Worm (Caenorhabditis elegans): Measurements from ENCODE around the gene C08E8.2.

The C08E8.2 gene

ce11 chrV:18346080-18346479, 9.6 kb downstream of the C08E8.2 start (continued):
- TF ChIP-seq tbx-9 (tag; optimal IDR thresholded peaks at IDR 0.05; ENCODE audit: borderline replicate concordance) (no peak), egrh-3 (GFP tag; IDR thresholded peaks at IDR 0.05) (no peak), aptf-2 (GFP tag; conservative IDR thresholded peaks at IDR 0.05) (no peak), lin-26 (GFP tag; IDR thresholded peaks at IDR 0.05) (no peak), let-526 (GFP tag; IDR thresholded peaks at IDR 0.05) (0 out of 2 replicates have a peak, but pooled peaks have one; percentile 13), ekl-4 (GFP tag; IDR thresholded peaks at IDR 0.05) (no peak), let-607 (tag; optimal IDR thresholded peaks at IDR 0.05) (peak; percentile 22 to 76), F10E7.11 (tag; optimal IDR thresholded peaks at IDR 0.05) (no peak), B0336.3 (GFP tag; IDR thresholded peaks at IDR 0.05) (peak; percentile 77), lin-35 (GFP tag; optimal IDR thresholded peaks at IDR 0.05) (no peak), pbrm-1 (GFP tag; IDR thresholded peaks at IDR 0.05) (no peak), lsl-1 (GFP tag; optimal IDR thresholded peaks at IDR 0.05) (no peak), ccch-3 (GFP tag; optimal IDR thresholded peaks at IDR 0.05) (no peak), efl-1 (GFP tag; optimal IDR thresholded peaks at IDR 0.05) (no peak), rec-8 (tag; optimal IDR thresholded peaks at IDR 0.05) (no peak), ztf-25 (GFP tag; IDR thresholded peaks at IDR 0.05) (no peak), lin-40 (tag; optimal IDR thresholded peaks at IDR 0.05) (no peak), mcd-1 (GFP tag; IDR thresholded peaks at IDR 0.05) (peak; percentile 53), ceh-27 (GFP tag; optimal IDR thresholded peaks at IDR 0.05) (no peak), somi-1 (GFP tag; optimal IDR thresholded peaks at IDR 0.05) (peak; percentile 24), nfya-1 (tag; optimal IDR thresholded peaks at IDR 0.05; ENCODE audit: borderline replicate concordance, insufficient read depth) (no peak), rpc-1 (optimal IDR thresholded peaks at IDR 0.05) (no peak), rpc-1 (tag; optimal IDR thresholded peaks at IDR 0.05) (no peak), K12H6.12 (tag; optimal IDR thresholded peaks at IDR 0.05) (no peak), aptf-3 (GFP tag; IDR thresholded peaks at IDR 0.05) (no peak), unc-62 (GFP tag; optimal IDR thresholded peaks at IDR 0.05) (peak; percentile 25), mel-28 (tag; optimal IDR thresholded peaks at IDR 0.05; ENCODE audit: borderline replicate concordance) (no peak), B0261.1 (tag; optimal IDR thresholded peaks at IDR 0.05) (no peak), athp-1 (tag; optimal IDR thresholded peaks at IDR 0.05) (no peak), lsy-27 (tag; optimal IDR thresholded peaks at IDR 0.05; ENCODE audit: borderline replicate concordance, insufficient read depth) (no peak), lir-1 (GFP tag; conservative IDR thresholded peaks at IDR 0.05) (no peak), nfya-2 (GFP tag; IDR thresholded peaks at IDR 0.05) (no peak), ceh-79 (tag; optimal IDR thresholded peaks at IDR 0.05) (no peak), K11D2.4 (GFP tag; IDR thresholded peaks at IDR 0.05) (peak; percentile 57; the same call in 1 of the 2 replicates), snpc-1.3 (tag; optimal IDR thresholded peaks at IDR 0.05; ENCODE audit: insufficient read depth) (no peak), F57A8.1 (GFP tag; optimal IDR thresholded peaks at IDR 0.05) (no peak), sea-2 (GFP tag; IDR thresholded peaks at IDR 0.05) (no peak), Y95B8A.8 (GFP tag; IDR thresholded peaks at IDR 0.05) (no peak), tlf-1 (GFP tag; optimal IDR thresholded peaks at IDR 0.05) (peak; percentile 72)

- TF ChIP-seq nfya-2 (GFP tag; IDR thresholded peaks at IDR 0.05) (no peak), lag-1 (GFP tag; IDR thresholded peaks at IDR 0.05) (no peak), B0261.1 (tag; optimal IDR thresholded peaks at IDR 0.05) (peak; percentile 31), D2030.7 (GFP tag; IDR thresholded peaks at IDR 0.05) (peak; percentile 38), dox-1 (GFP tag; IDR thresholded peaks at IDR 0.05) (no peak), hmg-1.2 (GFP tag; IDR thresholded peaks at IDR 0.05) (no peak), hlh-12 (tag; optimal IDR thresholded peaks at IDR 0.05) (no peak), ztf-18 (tag; optimal IDR thresholded peaks at IDR 0.05) (peak; percentile 18), snpc-1.1 (tag; optimal IDR thresholded peaks at IDR 0.05; ENCODE audit: insufficient read depth) (no peak), lin-40 (tag; optimal IDR thresholded peaks at IDR 0.05) (no peak), bed-1 (GFP tag; IDR thresholded peaks at IDR 0.05) (no peak), madf-6 (GFP tag; IDR thresholded peaks at IDR 0.05) (no peak), gei-17 (GFP tag; optimal IDR thresholded peaks at IDR 0.05) (no peak), ama-1 (optimal IDR thresholded peaks at IDR 0.05) (no peak), ama-1 (GFP tag; optimal IDR thresholded peaks at IDR 0.05) (no peak)
Measured at ce11 chrV:18344194-18344593, 11.4 kb downstream of the C08E8.2 start.

All from whole organism, young adult.